Fruit fly (Drosophila melanogaster): Measurements from ENCODE around the gene Atet.

- TF ChIP-seq insv (optimal IDR thresholded peaks at IDR 0.05) = no peak
- no peak for TF ChIP-seq Myc (optimal IDR thresholded peaks at IDR 0.05)
- TF ChIP-seq h (optimal IDR thresholded peaks at IDR 0.05) = no peak
- TF ChIP-seq psq (optimal IDR thresholded peaks at IDR 0.05) = no peak
- TF ChIP-seq ttk (optimal IDR thresholded peaks at IDR 0.05) = no peak
These were observed 55.8 kb downstream of the Atet start for dm6 chr2L:4389405-4390115.
